Worm (Caenorhabditis elegans) whole organism, L1 larva: ENCODE data around the gene fbxb-108.

Source experiments
- ceh-90 ChIP-seq: sonication (generic microtip); optimal IDR thresholded peaks from 2 replicates; lab custom pipeline; 2016; ENCODE audit warnings: missing genetic modification characterization, missing compliant biosample characterization
- ets-5 ChIP-seq: fragments of 200-800 bp; sonication (Bioruptor generic); IDR thresholded peaks from 2 replicates; pipeline ENCODE4 v1.3.6; 2022; ENCODE audit warnings: missing genetic modification characterization, missing compliant biosample characterization
- fkh-4 ChIP-seq: sonication (generic microtip); optimal IDR thresholded peaks from 2 replicates; lab custom pipeline; 2016; ENCODE audit warnings: missing compliant biosample characterization, missing genetic modification characterization, borderline replicate concordance
- jun-1 ChIP-seq: fragments of 150-350 bp; optimal IDR thresholded peaks from 2 replicates; lab custom pipeline; 2014; ENCODE audit warnings: missing biosample characterization, missing genetic modification reagents, missing genetic modification characterization
- lin-13 ChIP-seq: fragments of 150-350 bp; optimal IDR thresholded peaks from 2 replicates; lab custom pipeline; 2014; ENCODE audit warnings: missing biosample characterization, missing genetic modification reagents, missing genetic modification characterization
- lsy-2 ChIP-seq, 2 experiments: fragments of 150-350 bp; optimal IDR thresholded peaks; 2 replicates each; lab custom pipeline; 2014; ENCODE audit warnings: missing biosample characterization in 2 of 2, missing genetic modification characterization in 2 of 2
- nhr-19 ChIP-seq: fragments of 200-800 bp; sonication (Bioruptor generic); conservative IDR thresholded peaks from 2 replicates; pipeline ENCODE4 v1.3.6; 2022; ENCODE audit warnings: missing genetic modification characterization, missing compliant biosample characterization
- nhr-90 ChIP-seq: sonication (generic microtip); optimal IDR thresholded peaks from 2 replicates; lab custom pipeline; 2016; ENCODE audit warnings: mild to moderate bottlenecking, missing genetic modification characterization, missing compliant biosample characterization; ENCODE audit not compliant: poor library complexity
- unc-130 ChIP-seq: fragments of 150-350 bp; optimal IDR thresholded peaks from 2 replicates; lab custom pipeline; 2017; ENCODE audit warnings: missing biosample characterization, missing genetic modification characterization, inconsistent platforms
- unc-62 ChIP-seq: fragments of 150-350 bp; optimal IDR thresholded peaks from 2 replicates; lab custom pipeline; 2014; ENCODE audit warnings: missing biosample characterization, missing genetic modification reagents, missing genetic modification characterization

ce11 chrII:2807674-2808206, 43.0 kb downstream of the fbxb-108 start, which contains the start of gene K12H6.12:
- TF ChIP-seq unc-130 (tag; lab: Kevin White, UChicago) = no peak
- TF ChIP-seq nhr-19 (GFP tag; lab: Robert Waterston, UW) = no peak
- TF ChIP-seq ceh-90 (tag; lab: Kevin White, UChicago) = no peak
- TF ChIP-seq ets-5 (GFP tag; lab: Robert Waterston, UW) = no peak
- TF ChIP-seq unc-62 (GFP tag; lab: Kevin White, UChicago) = no peak
- no peak for TF ChIP-seq lin-13 (GFP tag; lab: Kevin White, UChicago)
- TF ChIP-seq jun-1 (tag; lab: Kevin White, UChicago) = no peak
- TF ChIP-seq lsy-2 (tag; optimal IDR thresholded peaks at IDR 0.05; lab: Kevin White, UChicago) = no peak
- TF ChIP-seq nhr-90 (tag; lab: Kevin White, UChicago) = no peak
- TF ChIP-seq fkh-4 (tag; lab: Kevin White, UChicago) = no peak
